Worm (Caenorhabditis elegans) whole organism, L2 larva: ENCODE measurements around the gene T10B10.4.

Source experiments
- F13H6.1 ChIP-seq: sonication (generic microtip); optimal IDR thresholded peaks from 2 replicates; lab custom pipeline; 2016; ENCODE audit warnings: missing genetic modification characterization, missing compliant biosample characterization
- Y55F3AM.14 ChIP-seq: fragments of 200-800 bp; sonication (Bioruptor generic); optimal IDR thresholded peaks from 2 replicates; lab custom pipeline; 2018; ENCODE audit warnings: mild to moderate bottlenecking, missing genetic modification characterization, missing compliant biosample characterization
- alr-1 ChIP-seq: fragments of 150-350 bp; optimal IDR thresholded peaks from 2 replicates; lab custom pipeline; 2014; ENCODE audit warnings: missing biosample characterization, missing genetic modification characterization
- ama-1 ChIP-seq: fragments of 150-350 bp; optimal IDR thresholded peaks from 2 replicates; lab custom pipeline; 2018; ENCODE audit warnings: inconsistent platforms
- blmp-1 ChIP-seq: sonication (generic microtip); optimal IDR thresholded peaks from 2 replicates; lab custom pipeline; 2017; ENCODE audit warnings: missing genetic modification characterization, mild to moderate bottlenecking, missing compliant biosample characterization, antibody characterized with exemption, moderate library complexity; ENCODE audit not compliant: insufficient read depth
- ceh-16 ChIP-seq: fragments of 150-350 bp; optimal IDR thresholded peaks from 2 replicates; lab custom pipeline; 2014; ENCODE audit warnings: missing biosample characterization, missing genetic modification characterization
- egl-27 ChIP-seq: sonication (generic microtip); optimal IDR thresholded peaks from 3 replicates; lab custom pipeline; 2017; ENCODE audit warnings: missing biosample characterization, missing genetic modification reagents, missing genetic modification characterization
- gmeb-1 ChIP-seq: fragments of 150-350 bp; optimal IDR thresholded peaks from 2 replicates; lab custom pipeline; 2014; ENCODE audit warnings: missing biosample characterization, missing genetic modification characterization
- lin-11 ChIP-seq: fragments of 150-350 bp; sonication (generic microtip); optimal IDR thresholded peaks from 2 replicates; lab custom pipeline; 2014; ENCODE audit warnings: missing biosample characterization, missing genetic modification characterization, inconsistent platforms, mixed read lengths
- lsy-2 ChIP-seq, 2 experiments: fragments of 150-350 bp in 1 of 2; sonication (generic microtip) in 1 of 2; optimal IDR thresholded peaks; 2 replicates each; lab custom pipeline; 2014 to 2017; ENCODE audit warnings: missing biosample characterization in 2 of 2, missing genetic modification characterization in 2 of 2
- mab-5 ChIP-seq: fragments of 150-350 bp; optimal IDR thresholded peaks from 2 replicates; lab custom pipeline; 2014; ENCODE audit warnings: missing biosample characterization, missing genetic modification characterization
- mbf-1 ChIP-seq: sonication (generic microtip); optimal IDR thresholded peaks from 2 replicates; lab custom pipeline; 2017; ENCODE audit warnings: missing biosample characterization, missing genetic modification characterization
- mdl-1 ChIP-seq, 2 experiments: fragments of 150-350 bp in 1 of 2; sonication (generic microtip) in 1 of 2; optimal IDR thresholded peaks; 2 replicates each; lab custom pipeline; 2017; ENCODE audit warnings: missing biosample characterization in 2 of 2, missing genetic modification characterization in 2 of 2
- nhr-10 ChIP-seq: sonication (generic microtip); optimal IDR thresholded peaks from 2 replicates; lab custom pipeline; 2017; ENCODE audit warnings: missing biosample characterization, missing genetic modification characterization
- nhr-11 ChIP-seq: fragments of 150-350 bp; optimal IDR thresholded peaks from 2 replicates; lab custom pipeline; 2014; ENCODE audit warnings: missing biosample characterization, missing genetic modification characterization
- nhr-21 ChIP-seq: fragments of 150-350 bp; optimal IDR thresholded peaks from 2 replicates; lab custom pipeline; 2014; ENCODE audit warnings: missing biosample characterization, missing genetic modification characterization
- nhr-23 ChIP-seq: fragments of 150-350 bp; optimal IDR thresholded peaks from 2 replicates; lab custom pipeline; 2014; ENCODE audit warnings: missing biosample characterization, missing genetic modification reagents, missing genetic modification characterization
- nhr-237 ChIP-seq: fragments of 150-350 bp; optimal IDR thresholded peaks from 2 replicates; lab custom pipeline; 2014; ENCODE audit warnings: missing biosample characterization, missing genetic modification characterization
- nhr-25 ChIP-seq: fragments of 150-350 bp; sonication (generic microtip); optimal IDR thresholded peaks from 3 replicates; lab custom pipeline; 2014; ENCODE audit warnings: missing biosample characterization, missing genetic modification characterization
- nhr-6 ChIP-seq: fragments of 150-350 bp; optimal IDR thresholded peaks from 2 replicates; lab custom pipeline; 2014; ENCODE audit warnings: missing biosample characterization, missing genetic modification characterization
- nhr-77 ChIP-seq: fragments of 150-350 bp; optimal IDR thresholded peaks from 2 replicates; lab custom pipeline; 2014; ENCODE audit warnings: missing biosample characterization, missing genetic modification characterization
- peb-1 ChIP-seq: fragments of 150-350 bp; optimal IDR thresholded peaks from 2 replicates; lab custom pipeline; 2014; ENCODE audit warnings: missing biosample characterization, missing genetic modification characterization
- sem-4 ChIP-seq: fragments of 150-350 bp; optimal IDR thresholded peaks from 2 replicates; lab custom pipeline; 2014; ENCODE audit warnings: missing biosample characterization, missing genetic modification reagents, missing genetic modification characterization
- sma-3 ChIP-seq: sonication (generic microtip); optimal IDR thresholded peaks from 2 replicates; lab custom pipeline; 2016; ENCODE audit warnings: missing genetic modification reagents, missing genetic modification characterization, missing compliant biosample characterization
- sma-9 ChIP-seq, 2 experiments: fragments of 150-350 bp in 1 of 2; sonication (generic microtip) in 1 of 2; optimal IDR thresholded peaks; 2 replicates each; lab custom pipeline; 2014 to 2016; ENCODE audit warnings: missing genetic modification characterization in 2 of 2, mild to moderate bottlenecking in 1 of 2, missing biosample characterization in 1 of 2, missing compliant biosample characterization in 1 of 2, missing genetic modification reagents in 1 of 2, moderate library complexity in 1 of 2
- snpc-4 ChIP-seq: fragments of 150-350 bp; optimal IDR thresholded peaks from 2 replicates; lab custom pipeline; 2014; ENCODE audit warnings: missing biosample characterization, missing genetic modification characterization
- unc-39 ChIP-seq: fragments of 150-350 bp; optimal IDR thresholded peaks from 2 replicates; lab custom pipeline; 2014; ENCODE audit warnings: missing biosample characterization, missing genetic modification characterization
- ztf-1 ChIP-seq: fragments of 200-800 bp; sonication (Bioruptor generic); conservative IDR thresholded peaks from 2 replicates; pipeline ENCODE4 v1.3.6; 2022; ENCODE audit warnings: missing genetic modification characterization, missing compliant biosample characterization
- ztf-11 ChIP-seq: sonication (generic microtip); optimal IDR thresholded peaks from 2 replicates; lab custom pipeline; 2017; ENCODE audit warnings: missing biosample characterization, missing genetic modification characterization
- ztf-4 ChIP-seq: fragments of 150-350 bp; optimal IDR thresholded peaks from 2 replicates; lab custom pipeline; 2014; ENCODE audit warnings: missing biosample characterization, missing genetic modification characterization

T10B10.4 gene

ce11 chrX:15155054-15155453 lies 34.9 kb upstream of the T10B10.4 start:
- TF ChIP-seq ama-1 (lab: Kevin White, UChicago): no peak
- TF ChIP-seq ztf-11 (tag; lab: Kevin White, UChicago): no peak
- TF ChIP-seq, all 48 proteins: peak for 0

ce11 chrX:15157854-15158253 lies 32.1 kb upstream of the T10B10.4 start:
- no peak for TF ChIP-seq F13H6.1 (tag; lab: Kevin White, UChicago)
- no peak for TF ChIP-seq nhr-77 (tag; lab: Kevin White, UChicago)
- no peak for TF ChIP-seq unc-39 (tag; lab: Kevin White, UChicago)
- no peak for TF ChIP-seq nhr-23 (tag; lab: Kevin White, UChicago)
- no peak for TF ChIP-seq mab-5
- no peak for TF ChIP-seq mbf-1 (tag; lab: Kevin White, UChicago)
- TF ChIP-seq ama-1 (lab: Kevin White, UChicago): no peak
- no peak for TF ChIP-seq nhr-11 (tag; lab: Kevin White, UChicago)
- TF ChIP-seq alr-1 (tag; lab: Kevin White, UChicago): no peak
- TF ChIP-seq nhr-6: no peak

- TF ChIP-seq gmeb-1 (tag; lab: Kevin White, UChicago): peak; percentile 31
- TF ChIP-seq ztf-1 (GFP tag; lab: Robert Waterston, UW): no peak
- peak; percentile 76 for TF ChIP-seq nhr-21
- TF ChIP-seq F13H6.1 (tag; lab: Kevin White, UChicago): no peak
- peak in 1 of 2 experiments; percentile 8 for TF ChIP-seq lsy-2 (tag; optimal IDR thresholded peaks at IDR 0.05; lab: Kevin White, UChicago)
- TF ChIP-seq sma-3 (GFP tag; lab: Kevin White, UChicago): no peak
- peak; percentile 18 for TF ChIP-seq nhr-25 (tag; lab: Kevin White, UChicago)
- TF ChIP-seq sma-9 (GFP tag; optimal IDR thresholded peaks at IDR 0.05; lab: Kevin White, UChicago): peak; percentile 15
- no peak for TF ChIP-seq sma-9 (tag; optimal IDR thresholded peaks at IDR 0.05; lab: Kevin White, UChicago)
- TF ChIP-seq blmp-1 (tag; lab: Kevin White, UChicago): no peak
These were observed 31.1 kb upstream of the T10B10.4 start, which contains the start of gene C11G10.1 for ce11 chrX:15158699-15159312. TSS of gene C11G10.1 (minus strand) at chrX:15158749.

- TF ChIP-seq ztf-11 (tag; lab: Kevin White, UChicago) (no peak), snpc-4 (peak; percentile 76)
- TF ChIP-seq, all 48 proteins: peak for 1
These were observed 30.6 kb upstream of the T10B10.4 start for ce11 chrX:15159362-15159761.

- TF ChIP-seq nhr-25 (tag; lab: Kevin White, UChicago) (peak; percentile 70), nhr-21 (no peak)
These were observed 29.0 kb upstream of the T10B10.4 start for ce11 chrX:15160923-15161322.

ce11 chrX:15163118-15163517 lies 26.8 kb upstream of the T10B10.4 start:
- TF ChIP-seq mab-5 (no peak), egl-27 (tag; lab: Kevin White, UChicago) (no peak), F13H6.1 (tag; lab: Kevin White, UChicago) (no peak), ceh-16 (tag; lab: Kevin White, UChicago) (no peak), nhr-10 (tag; lab: Kevin White, UChicago) (no peak), nhr-11 (tag; lab: Kevin White, UChicago) (no peak), unc-39 (tag; lab: Kevin White, UChicago) (no peak), ztf-1 (GFP tag; lab: Robert Waterston, UW) (no peak), ztf-4 (no peak), lin-11 (tag; lab: Kevin White, UChicago) (no peak), peb-1 (tag; lab: Kevin White, UChicago) (no peak), nhr-23 (tag; lab: Kevin White, UChicago) (no peak), mbf-1 (tag; lab: Kevin White, UChicago) (no peak), mdl-1 (tag; optimal IDR thresholded peaks at IDR 0.05; lab: Kevin White, UChicago) (no peak), ztf-11 (tag; lab: Kevin White, UChicago) (no peak), Y55F3AM.14 (no peak), blmp-1 (tag; lab: Kevin White, UChicago) (no peak), sma-9 (GFP tag; optimal IDR thresholded peaks at IDR 0.05; lab: Kevin White, UChicago) (no peak), sma-9 (tag; optimal IDR thresholded peaks at IDR 0.05; lab: Kevin White, UChicago) (no peak), nhr-237 (tag; lab: Kevin White, UChicago) (no peak), sem-4 (tag; lab: Kevin White, UChicago) (no peak)
- TF ChIP-seq, all 48 proteins: peak for 0
